Fruit fly (Drosophila melanogaster): ENCODE data around the gene CG42717.

DNA sequence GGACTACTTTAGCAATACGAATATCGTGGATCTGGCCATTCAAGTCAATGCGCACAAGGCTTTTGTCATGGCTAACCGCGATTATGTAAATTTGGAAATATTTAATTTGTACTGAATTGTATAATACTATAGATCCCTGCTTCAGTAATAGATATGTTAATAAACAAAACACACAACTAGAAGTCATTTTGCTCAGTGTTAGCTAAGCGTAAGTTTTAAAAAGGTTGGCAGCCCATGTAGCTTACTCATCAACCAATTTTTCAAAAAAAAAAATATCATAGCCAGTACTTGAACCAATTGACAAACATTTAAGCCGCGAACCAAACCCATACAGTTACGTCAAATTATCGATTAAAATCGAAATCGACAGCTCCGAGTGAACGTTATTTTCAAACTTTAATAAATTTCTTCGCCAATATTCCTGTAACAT, 4.1 kb upstream of the CG42717 start:
- TF ChIP-seq ttk (optimal IDR thresholded peaks at IDR 0.05), result no peak
- TF ChIP-seq psq (optimal IDR thresholded peaks at IDR 0.05), result no peak
- no peak for TF ChIP-seq h (optimal IDR thresholded peaks at IDR 0.05)
- no peak for TF ChIP-seq insv (optimal IDR thresholded peaks at IDR 0.05)
- TF ChIP-seq Sin3A (optimal IDR thresholded peaks at IDR 0.05), result no peak
